Worm (Caenorhabditis elegans) whole organism, midembryonic: Measurements from ENCODE around the gene ivd-1.

ENCODE experiments used
- cog-1 ChIP-seq: sonication (generic microtip); optimal IDR thresholded peaks from 2 replicates; lab custom pipeline; 2016; ENCODE audit warnings: missing genetic modification characterization, missing compliant biosample characterization
- flt-1 ChIP-seq: fragments of 200-800 bp; sonication (Bioruptor generic); IDR thresholded peaks from 2 replicates; pipeline ENCODE4 v1.3.6; 2022; ENCODE audit warnings: missing genetic modification characterization, missing compliant biosample characterization
- klf-2 ChIP-seq: fragments of 200-800 bp; sonication (Bioruptor generic); conservative IDR thresholded peaks from 2 replicates; pipeline ENCODE4 v1.3.6; 2022; ENCODE audit warnings: missing genetic modification reagents, missing genetic modification characterization, missing compliant biosample characterization
- med-1 ChIP-seq: sonication (generic microtip); optimal IDR thresholded peaks from 2 replicates; lab custom pipeline; 2017; ENCODE audit warnings: missing genetic modification characterization, mild to moderate bottlenecking, missing compliant biosample characterization, antibody characterized with exemption, missing genetic modification reagents; ENCODE audit not compliant: insufficient read depth
- tab-1 ChIP-seq: fragments of 200-800 bp; sonication (Bioruptor generic); IDR thresholded peaks from 2 replicates; pipeline ENCODE4 v1.3.6; 2022; ENCODE audit warnings: missing genetic modification characterization, missing compliant biosample characterization
- ztf-23 ChIP-seq: fragments of 200-800 bp; sonication (Bioruptor generic); IDR thresholded peaks from 2 replicates; pipeline ENCODE4 v1.3.6; 2022; ENCODE audit warnings: missing genetic modification reagents, missing genetic modification characterization, missing compliant biosample characterization

DNA sequence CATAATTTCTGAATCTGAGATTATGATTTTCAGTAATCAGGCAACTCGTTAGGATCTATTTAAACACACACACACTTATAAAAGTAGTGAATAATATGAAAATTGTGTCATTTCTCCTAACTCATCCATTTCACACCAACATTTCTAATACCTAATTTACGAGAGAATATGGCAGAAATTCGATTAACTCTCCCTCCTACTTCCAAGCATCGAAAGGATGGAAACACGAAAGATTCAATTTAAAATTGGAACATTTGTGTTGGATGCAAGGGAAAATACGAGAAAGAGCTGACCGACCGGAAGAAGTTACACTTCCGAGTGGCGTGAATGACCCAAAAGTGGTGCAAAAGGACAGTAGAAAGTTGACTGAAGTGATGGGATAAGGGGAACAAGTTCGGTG lies 20.3 kb upstream of the ivd-1 start:
- no peak for TF ChIP-seq flt-1
- no peak for TF ChIP-seq klf-2 (GFP tag; lab: Robert Waterston, UW)
- no peak for TF ChIP-seq cog-1 (tag; lab: Kevin White, UChicago)
- TF ChIP-seq med-1 (GFP tag; lab: Kevin White, UChicago): no peak
- no peak for TF ChIP-seq tab-1 (GFP tag; lab: Robert Waterston, UW)
- no peak for TF ChIP-seq ztf-23
